Worm (Caenorhabditis elegans) whole organism, L4/young adult: ENCODE measurements around the gene scav-3.

Experiments used
- W03F9.2 ChIP-seq: fragments of 150-350 bp; optimal IDR thresholded peaks from 2 replicates; lab custom pipeline; 2014; ENCODE audit warnings: missing biosample characterization, missing genetic modification characterization
- dao-5 ChIP-seq: sonication (generic microtip); optimal IDR thresholded peaks from 2 replicates; lab custom pipeline; 2016; ENCODE audit warnings: missing genotype, missing genetic modification characterization, moderate library complexity, missing compliant biosample characterization
- him-1 ChIP-seq: sonication (generic microtip); optimal IDR thresholded peaks from 2 replicates; lab custom pipeline; 2016; ENCODE audit warnings: missing genotype, missing genetic modification reagents, missing genetic modification characterization, missing compliant biosample characterization

- TF ChIP-seq him-1 (tag; lab: Kevin White, UChicago) (no peak), dao-5 (tag; lab: Kevin White, UChicago) (no peak), W03F9.2 (no peak)
Observed at ce11 chrIII:12466310-12466709, 9.7 kb upstream of the scav-3 start, which contains the start of gene pstk-1.
